Worm (Caenorhabditis elegans) whole organism, midembryonic: Measurements from ENCODE around the gene dlc-1.

Experiments
- T22C8.4 ChIP-seq: fragments of 200-800 bp; sonication (Bioruptor generic); IDR thresholded peaks from 2 replicates; pipeline ENCODE4 v1.3.6; 2022; ENCODE audit warnings: missing genetic modification characterization, missing compliant biosample characterization
- cog-1 ChIP-seq: sonication (generic microtip); optimal IDR thresholded peaks from 2 replicates; lab custom pipeline; 2016; ENCODE audit warnings: missing genetic modification characterization, missing compliant biosample characterization
- flt-1 ChIP-seq: fragments of 200-800 bp; sonication (Bioruptor generic); IDR thresholded peaks from 2 replicates; pipeline ENCODE4 v1.3.6; 2022; ENCODE audit warnings: missing genetic modification characterization, missing compliant biosample characterization
- med-1 ChIP-seq: sonication (generic microtip); optimal IDR thresholded peaks from 2 replicates; lab custom pipeline; 2017; ENCODE audit warnings: missing genetic modification characterization, mild to moderate bottlenecking, missing compliant biosample characterization, antibody characterized with exemption, missing genetic modification reagents; ENCODE audit not compliant: insufficient read depth
- ref-1 ChIP-seq: fragments of 200-800 bp; sonication (Bioruptor generic); conservative IDR thresholded peaks from 2 replicates; pipeline ENCODE4 v1.3.6; 2022; ENCODE audit warnings: missing genetic modification reagents, missing genetic modification characterization, missing compliant biosample characterization
- ztf-23 ChIP-seq: fragments of 200-800 bp; sonication (Bioruptor generic); IDR thresholded peaks from 2 replicates; pipeline ENCODE4 v1.3.6; 2022; ENCODE audit warnings: missing genetic modification reagents, missing genetic modification characterization, missing compliant biosample characterization
- ztf-29 ChIP-seq: fragments of 200-800 bp; sonication (Bioruptor generic); IDR thresholded peaks from 2 replicates; pipeline ENCODE4 v1.3.6; 2022; ENCODE audit warnings: missing genetic modification reagents, missing genetic modification characterization, missing compliant biosample characterization

DNA sequence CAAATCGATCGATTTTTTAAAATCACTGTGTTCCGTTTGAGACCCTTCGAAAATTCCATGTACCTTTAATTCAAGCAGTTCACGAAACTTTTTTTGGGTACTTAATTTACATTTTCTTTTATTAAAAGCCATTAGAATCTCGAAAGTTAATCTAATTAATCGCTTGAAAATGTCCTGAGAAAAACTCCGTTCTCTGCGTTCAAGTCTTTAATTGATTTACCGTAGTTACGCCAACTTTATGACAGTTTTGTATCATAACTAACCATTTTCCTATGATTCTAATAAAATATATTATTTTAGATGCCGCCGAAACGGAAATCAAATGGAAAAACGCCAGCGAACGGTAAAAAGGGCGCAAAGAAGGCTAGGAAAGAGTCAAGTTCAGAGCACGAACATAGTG is 9.4 kb downstream of the dlc-1 start, which contains the start of gene jhdm-1:
- TF ChIP-seq ztf-23 (GFP tag; lab: Robert Waterston, UW) = no peak
- TF ChIP-seq flt-1 = no peak
- TF ChIP-seq ref-1 (GFP tag; lab: Robert Waterston, UW) = no peak
- no peak for TF ChIP-seq med-1 (GFP tag; lab: Kevin White, UChicago)
- TF ChIP-seq cog-1 = no peak
- no peak for TF ChIP-seq ztf-29 (GFP tag; lab: Robert Waterston, UW)
- no peak for TF ChIP-seq T22C8.4 (GFP tag; lab: Robert Waterston, UW)
